Fruit fly (Drosophila melanogaster) whole organism, wandering third instar larva: ENCODE data around the gene Prosalpha4.

ENCODE experiments used
- Abd-B ChIP-seq: fragments of >200 bp; optimal IDR thresholded peaks from 2 replicates; lab custom pipeline; 2017; ENCODE audit warnings: missing biosample characterization, missing genetic modification characterization
- Dfd ChIP-seq: fragments of >200 bp; optimal IDR thresholded peaks from 2 replicates; lab custom pipeline; 2017; ENCODE audit warnings: missing biosample characterization, missing genetic modification characterization
- HLH106 ChIP-seq: fragments of 200-800 bp; optimal IDR thresholded peaks from 3 replicates; lab custom pipeline; 2019; ENCODE audit warnings: missing biosample characterization, mild to moderate bottlenecking, missing genetic modification characterization, moderate library complexity
- Hr78 ChIP-seq: fragments of >200 bp; optimal IDR thresholded peaks from 2 replicates; lab custom pipeline; 2017; ENCODE audit warnings: missing biosample characterization, missing genetic modification characterization
- Jra ChIP-seq: sonication (Bioruptor generic); optimal IDR thresholded peaks from 2 replicates; lab custom pipeline; 2016; ENCODE audit warnings: missing biosample characterization, missing genetic modification characterization
- Myc ChIP-seq: fragments of >200 bp; optimal IDR thresholded peaks from 2 replicates; lab custom pipeline; 2017
- N ChIP-seq: fragments of >200 bp; optimal IDR thresholded peaks from 2 replicates; lab custom pipeline; 2018; ENCODE audit warnings: missing biosample characterization, missing external identifiers, missing genetic modification characterization
- OdsH ChIP-seq: fragments of 200-800 bp; sonication (Bioruptor generic); optimal IDR thresholded peaks from 2 replicates; lab custom pipeline; 2016; ENCODE audit warnings: missing biosample characterization, mild to moderate bottlenecking, missing genetic modification characterization
- ey ChIP-seq: fragments of 200-800 bp; sonication (Bioruptor generic); optimal IDR thresholded peaks from 2 replicates; lab custom pipeline; 2016; ENCODE audit warnings: missing biosample characterization, missing genetic modification characterization
- foxo ChIP-seq, 2 experiments: fragments of 200-800 bp; sonication (Bioruptor generic); optimal IDR thresholded peaks; 2 replicates in 1 of 2; 3 replicates in 1 of 2; lab custom pipeline; 2016 to 2017; ENCODE audit warnings: missing biosample characterization in 2 of 2, missing genetic modification characterization in 2 of 2
- pan ChIP-seq: fragments of >200 bp; optimal IDR thresholded peaks from 2 replicates; lab custom pipeline; 2017
- psq ChIP-seq: fragments of 200-800 bp; sonication (Bioruptor generic); optimal IDR thresholded peaks from 3 replicates; lab custom pipeline; 2017; ENCODE audit warnings: missing biosample characterization, mild to moderate bottlenecking, missing genetic modification characterization, moderate library complexity
- rgr ChIP-seq: fragments of 200-800 bp; sonication (Bioruptor generic); optimal IDR thresholded peaks from 3 replicates; lab custom pipeline; 2016; ENCODE audit warnings: missing biosample characterization, mild to moderate bottlenecking, missing genetic modification characterization

DNA sequence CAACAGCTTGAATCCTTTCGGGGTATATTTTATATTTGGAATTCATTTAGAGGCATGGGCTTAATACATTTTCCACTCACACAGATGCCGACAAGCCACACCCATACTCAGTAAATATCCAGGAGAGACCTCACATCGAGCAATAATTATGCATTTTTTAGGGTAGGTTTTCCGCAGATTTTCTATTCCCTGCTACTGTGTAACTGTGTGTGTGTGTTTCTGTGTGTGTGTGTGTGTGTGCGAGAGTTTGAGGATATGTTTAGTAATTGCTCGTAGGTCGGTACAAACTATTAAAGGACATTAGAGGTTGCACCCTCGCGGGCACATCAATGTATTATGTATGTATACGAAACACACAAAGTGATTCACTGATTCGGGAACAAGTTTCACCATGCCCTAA lies 44.8 kb upstream of the Prosalpha4 start:
- TF ChIP-seq Abd-B = no peak
- TF ChIP-seq Hr78 = no peak
- no peak for TF ChIP-seq HLH106
- no peak for TF ChIP-seq OdsH (GFP tag; lab: Kevin White, UChicago)
- no peak for TF ChIP-seq Myc (lab: Kevin White, UChicago)
- no peak for TF ChIP-seq rgr (GFP tag; lab: Kevin White, UChicago)
- TF ChIP-seq pan (lab: Kevin White, UChicago) = no peak
- TF ChIP-seq Jra (GFP tag; lab: Kevin White, UChicago) = no peak
- no peak for TF ChIP-seq Dfd (GFP tag; lab: Kevin White, UChicago)
- TF ChIP-seq psq = no peak
- no peak for TF ChIP-seq N (GFP tag; lab: Kevin White, UChicago)
- no peak for TF ChIP-seq foxo (GFP tag; optimal IDR thresholded peaks at IDR 0.05; lab: Kevin White, UChicago)
- TF ChIP-seq ey (GFP tag; lab: Kevin White, UChicago) = no peak
